Fruit fly (Drosophila melanogaster) whole organism, wandering third instar larva: Measurements from ENCODE around the gene CG14627.

Experiments used
- CG32264 ChIP-seq: fragments of 200-800 bp; sonication (Bioruptor generic); optimal IDR thresholded peaks from 2 replicates; lab custom pipeline; 2016; ENCODE audit warnings: missing biosample characterization, missing genetic modification characterization
- Hr83 ChIP-seq: fragments of 200-300 bp; sonication (Bioruptor generic); optimal IDR thresholded peaks from 2 replicates; lab custom pipeline; 2016; ENCODE audit warnings: missing biosample characterization, mild to moderate bottlenecking, missing genetic modification characterization, moderate library complexity; ENCODE audit not compliant: poor library complexity, severe bottlenecking
- Jra ChIP-seq: sonication (Bioruptor generic); optimal IDR thresholded peaks from 2 replicates; lab custom pipeline; 2016; ENCODE audit warnings: missing biosample characterization, missing genetic modification characterization
- OdsH ChIP-seq: fragments of 200-800 bp; sonication (Bioruptor generic); optimal IDR thresholded peaks from 2 replicates; lab custom pipeline; 2016; ENCODE audit warnings: missing biosample characterization, mild to moderate bottlenecking, missing genetic modification characterization
- Vsx2 ChIP-seq: fragments of 200-300, 225-300 bp; sonication (Bioruptor generic); optimal IDR thresholded peaks from 2 replicates; lab custom pipeline; 2018; ENCODE audit warnings: missing biosample characterization, missing genetic modification characterization; ENCODE audit not compliant: partially characterized antibody

- TF ChIP-seq Hr83 (GFP tag; lab: Kevin White, UChicago) (no peak), CG32264 (no peak), OdsH (GFP tag; lab: Kevin White, UChicago) (no peak), Vsx2 (GFP tag; lab: Kevin White, UChicago) (no peak), Jra (GFP tag; lab: Kevin White, UChicago) (no peak)
Observed at dm6 chrX:1203477-1203876, 22.1 kb downstream of the CG14627 start, which contains the start of gene CG11381.
